Worm (Caenorhabditis elegans) whole organism, mixed stage, embryonic: ENCODE data around the gene R08C7.12.

ENCODE experiments used
- drap-1 ChIP-seq: fragments of 200-800 bp; sonication (Bioruptor generic); optimal IDR thresholded peaks from 3 replicates; lab custom pipeline; 2018; ENCODE audit warnings: mild to moderate bottlenecking, missing genetic modification characterization, missing compliant biosample characterization
- elt-3 ChIP-seq: fragments of 150-350 bp; optimal IDR thresholded peaks from 2 replicates; lab custom pipeline; 2014; ENCODE audit warnings: missing biosample characterization, missing genetic modification characterization
- lin-32 ChIP-seq: fragments of 200-800 bp; sonication (Bioruptor generic); optimal IDR thresholded peaks from 2 replicates; lab custom pipeline; 2018; ENCODE audit warnings: mild to moderate bottlenecking, missing genetic modification characterization, missing compliant biosample characterization
- lsy-2 ChIP-seq: fragments of 150-350 bp; optimal IDR thresholded peaks from 2 replicates; lab custom pipeline; 2014; ENCODE audit warnings: missing biosample characterization, missing genetic modification characterization
- mab-5 ChIP-seq: fragments of 150-350 bp; optimal IDR thresholded peaks from 2 replicates; lab custom pipeline; 2014; ENCODE audit warnings: missing biosample characterization, missing genetic modification characterization
- nhr-237 ChIP-seq: fragments of 150-350 bp; optimal IDR thresholded peaks from 2 replicates; lab custom pipeline; 2014; ENCODE audit warnings: missing biosample characterization, missing genetic modification characterization
- nhr-28 ChIP-seq: fragments of 150-350 bp; optimal IDR thresholded peaks from 2 replicates; lab custom pipeline; 2014; ENCODE audit warnings: missing biosample characterization, missing genetic modification characterization
- pha-4 ChIP-seq: fragments of 150-350 bp; optimal IDR thresholded peaks from 2 replicates; lab custom pipeline; 2018; ENCODE audit warnings: missing biosample characterization, missing genetic modification reagents, missing genetic modification characterization

ce11 chrIV:4434441-4435084 lies 15.0 kb upstream of the R08C7.12 start, which contains the start of the genes R08C7.8 and R08C7.4:
- no peak for TF ChIP-seq nhr-28 (tag; lab: Kevin White, UChicago)
- TF ChIP-seq lsy-2 (tag; lab: Kevin White, UChicago): no peak
- no peak for TF ChIP-seq nhr-237
- TF ChIP-seq drap-1 (GFP tag; lab: Kevin White, UChicago): no peak
- no peak for TF ChIP-seq pha-4
- TF ChIP-seq elt-3 (tag; lab: Kevin White, UChicago): no peak
- no peak for TF ChIP-seq mab-5
- TF ChIP-seq lin-32 (GFP tag; lab: Kevin White, UChicago): no peak
